Worm (Caenorhabditis elegans) whole organism, late embryonic: ENCODE measurements around the gene F10G7.10.

Experiments
- K02D7.2 ChIP-seq: sonication (generic microtip); optimal IDR thresholded peaks from 2 replicates; lab custom pipeline; 2017; ENCODE audit warnings: mild to moderate bottlenecking, missing genetic modification characterization, missing compliant biosample characterization
- ceh-14 ChIP-seq: sonication (generic microtip); optimal IDR thresholded peaks from 2 replicates; lab custom pipeline; 2016; ENCODE audit warnings: missing genotype, missing genetic modification characterization, missing compliant biosample characterization
- ceh-34 ChIP-seq: sonication (generic microtip); optimal IDR thresholded peaks from 2 replicates; lab custom pipeline; 2016; ENCODE audit warnings: mild to moderate bottlenecking, missing genetic modification characterization, missing compliant biosample characterization
- ceh-48 ChIP-seq: sonication (generic microtip); optimal IDR thresholded peaks from 2 replicates; lab custom pipeline; 2016; ENCODE audit warnings: missing genetic modification characterization, inconsistent platforms, missing compliant biosample characterization
- dve-1 ChIP-seq: sonication (generic microtip); optimal IDR thresholded peaks from 2 replicates; lab custom pipeline; 2017; ENCODE audit warnings: antibody characterized with exemption, mild to moderate bottlenecking, missing genetic modification characterization, missing compliant biosample characterization
- ets-4 ChIP-seq: sonication (generic microtip); optimal IDR thresholded peaks from 2 replicates; lab custom pipeline; 2016; ENCODE audit warnings: missing genetic modification characterization, missing compliant biosample characterization
- nfya-1 ChIP-seq: sonication (generic microtip); optimal IDR thresholded peaks from 2 replicates; lab custom pipeline; 2017; ENCODE audit warnings: missing genetic modification characterization, mild to moderate bottlenecking, missing compliant biosample characterization, antibody characterized with exemption, moderate library complexity
- pha-2 ChIP-seq: sonication (generic microtip); optimal IDR thresholded peaks from 2 replicates; lab custom pipeline; 2017; ENCODE audit warnings: mild to moderate bottlenecking, missing genetic modification characterization, missing compliant biosample characterization
- pha-4 ChIP-seq: fragments of 150-350 bp; optimal IDR thresholded peaks from 2 replicates; lab custom pipeline; 2018; ENCODE audit warnings: missing biosample characterization, missing genetic modification reagents, missing genetic modification characterization
- pqm-1 ChIP-seq: sonication (generic microtip); optimal IDR thresholded peaks from 2 replicates; lab custom pipeline; 2016; ENCODE audit warnings: missing genetic modification characterization, missing compliant biosample characterization
- rnt-1 ChIP-seq: sonication (generic microtip); optimal IDR thresholded peaks from 2 replicates; lab custom pipeline; 2016; ENCODE audit warnings: missing genetic modification characterization, missing compliant biosample characterization
- unc-3 ChIP-seq, 2 experiments: fragments of 200-800 bp in 1 of 2; sonication (Bioruptor generic) in 1 of 2; sonication (generic microtip) in 1 of 2; conservative IDR thresholded peaks in 1 of 2; optimal IDR thresholded peaks in 1 of 2; 2 replicates each; pipeline versions ENCODE4 v1.3.6 to Lab custom; 2016 to 2022; ENCODE audit warnings: missing compliant biosample characterization in 2 of 2, missing genetic modification characterization in 2 of 2, missing genetic modification reagents in 1 of 2
- unc-42 ChIP-seq: sonication (generic microtip); optimal IDR thresholded peaks from 2 replicates; lab custom pipeline; 2016; ENCODE audit warnings: missing genotype, missing genetic modification characterization, missing compliant biosample characterization

ce11 chrII:4759835-4760234 is 33.8 kb upstream of the F10G7.10 start:
- TF ChIP-seq nfya-1 (tag; lab: Kevin White, UChicago) (no peak), ets-4 (no peak), ceh-14 (no peak), rnt-1 (no peak), pqm-1 (no peak), K02D7.2 (no peak), unc-42 (no peak), pha-2 (no peak), unc-3 (GFP tag; conservative IDR thresholded peaks at IDR 0.05; lab: Robert Waterston, UW) (no peak), unc-3 (tag; optimal IDR thresholded peaks at IDR 0.05; lab: Kevin White, UChicago) (no peak), dve-1 (tag; lab: Kevin White, UChicago) (no peak), pha-4 (tag; lab: Kevin White, UChicago) (no peak), ceh-34 (tag; lab: Kevin White, UChicago) (no peak), ceh-48 (tag; lab: Kevin White, UChicago) (no peak)
